Worm (Caenorhabditis elegans) whole organism, L1 larva: ENCODE measurements around the gene hyl-2.

Source experiments
- C34B4.2 ChIP-seq: sonication (generic microtip); optimal IDR thresholded peaks from 2 replicates; lab custom pipeline; 2017; ENCODE audit warnings: mild to moderate bottlenecking, missing genetic modification characterization, missing compliant biosample characterization
- aha-1 ChIP-seq: fragments of 150-350 bp; optimal IDR thresholded peaks from 2 replicates; lab custom pipeline; 2014; ENCODE audit warnings: missing biosample characterization, missing genetic modification characterization
- ama-1 ChIP-seq: fragments of 150-350 bp; optimal IDR thresholded peaks from 2 replicates; lab custom pipeline; 2014
- ceh-8 ChIP-seq: fragments of 200-800 bp; sonication (Bioruptor generic); optimal IDR thresholded peaks from 2 replicates; lab custom pipeline; 2018; ENCODE audit warnings: mild to moderate bottlenecking, missing genetic modification characterization, moderate library complexity, missing compliant biosample characterization
- ceh-88 ChIP-seq: fragments of 200-800 bp; sonication (Bioruptor generic); IDR thresholded peaks from 2 replicates; pipeline ENCODE4 v1.3.6; 2022; ENCODE audit warnings: missing genetic modification characterization, missing compliant biosample characterization
- ceh-90 ChIP-seq: sonication (generic microtip); optimal IDR thresholded peaks from 2 replicates; lab custom pipeline; 2016; ENCODE audit warnings: missing genetic modification characterization, missing compliant biosample characterization
- ces-1 ChIP-seq: fragments of 150-350 bp; optimal IDR thresholded peaks from 2 replicates; lab custom pipeline; 2014; ENCODE audit warnings: missing biosample characterization, missing genetic modification reagents, missing genetic modification characterization
- dpl-1 ChIP-seq, 3 experiments: fragments of 150-350 bp in 2 of 3; sonication (generic microtip) in 1 of 3; optimal IDR thresholded peaks; 2 replicates each; lab custom pipeline; 2014 to 2017; ENCODE audit warnings: missing biosample characterization in 3 of 3, missing genetic modification characterization in 3 of 3, missing genetic modification reagents in 3 of 3
- efl-1 ChIP-seq, 4 experiments: fragments of 150-350 bp; optimal IDR thresholded peaks in 3 of 4; peaks in 1 of 4; 1 replicate in 1 of 4; 2 replicates in 3 of 4; lab custom pipeline; 2014; ENCODE audit warnings: missing biosample characterization in 2 of 4, missing genetic modification characterization in 2 of 4, missing genetic modification reagents in 2 of 4
- efl-3 ChIP-seq: fragments of 200-800 bp; sonication (Bioruptor generic); optimal IDR thresholded peaks from 2 replicates; lab custom pipeline; 2018; ENCODE audit warnings: mild to moderate bottlenecking, missing genetic modification characterization, missing compliant biosample characterization
- elt-3 ChIP-seq, 6 experiments: fragments of 150-350 bp in 1 of 6; sonication (generic microtip); optimal IDR thresholded peaks; 2 replicates each; lab custom pipeline; 2017 to 2018; ENCODE audit warnings: missing biosample characterization in 6 of 6, missing genetic modification characterization in 6 of 6, inconsistent platforms in 1 of 6
- fkh-10 ChIP-seq: sonication (generic microtip); optimal IDR thresholded peaks from 2 replicates; lab custom pipeline; 2017; ENCODE audit warnings: missing biosample characterization, missing genetic modification reagents, missing genetic modification characterization
- fkh-4 ChIP-seq: sonication (generic microtip); optimal IDR thresholded peaks from 2 replicates; lab custom pipeline; 2016; ENCODE audit warnings: missing compliant biosample characterization, missing genetic modification characterization, borderline replicate concordance
- fkh-8 ChIP-seq: sonication (generic microtip); optimal IDR thresholded peaks from 2 replicates; lab custom pipeline; 2016; ENCODE audit warnings: mild to moderate bottlenecking, missing genetic modification characterization, missing compliant biosample characterization
- irx-1 ChIP-seq: sonication (generic microtip); optimal IDR thresholded peaks from 2 replicates; lab custom pipeline; 2016; ENCODE audit warnings: missing genetic modification characterization, missing compliant biosample characterization
- lin-13 ChIP-seq: fragments of 150-350 bp; optimal IDR thresholded peaks from 2 replicates; lab custom pipeline; 2014; ENCODE audit warnings: missing biosample characterization, missing genetic modification reagents, missing genetic modification characterization
- lin-14 ChIP-seq: fragments of 200-800 bp; sonication (Bioruptor generic); optimal IDR thresholded peaks from 2 replicates; lab custom pipeline; 2018; ENCODE audit warnings: mild to moderate bottlenecking, missing genetic modification characterization, moderate library complexity, missing compliant biosample characterization
- lin-15B ChIP-seq: fragments of 150-350 bp; sonication (generic microtip); optimal IDR thresholded peaks from 3 replicates; lab custom pipeline; 2014; ENCODE audit warnings: missing biosample characterization, missing genetic modification characterization
- lsy-2 ChIP-seq, 2 experiments: fragments of 150-350 bp; optimal IDR thresholded peaks; 2 replicates each; lab custom pipeline; 2014; ENCODE audit warnings: missing biosample characterization in 2 of 2, missing genetic modification characterization in 2 of 2
- mdl-1 ChIP-seq, 2 experiments: fragments of 150-350 bp; optimal IDR thresholded peaks; 2 replicates each; lab custom pipeline; 2014 to 2017; ENCODE audit warnings: missing biosample characterization in 2 of 2, missing genetic modification characterization in 2 of 2, inconsistent platforms in 1 of 2
- mef-2 ChIP-seq: fragments of 150-350 bp; optimal IDR thresholded peaks from 2 replicates; lab custom pipeline; 2014; ENCODE audit warnings: missing biosample characterization, missing genetic modification characterization
- mep-1 ChIP-seq: fragments of 150-350 bp; optimal IDR thresholded peaks from 2 replicates; lab custom pipeline; 2014; ENCODE audit warnings: missing biosample characterization, missing genetic modification characterization
- nhr-12 ChIP-seq: sonication (generic microtip); optimal IDR thresholded peaks from 2 replicates; lab custom pipeline; 2017; ENCODE audit warnings: missing biosample characterization, missing genetic modification characterization
- nhr-20 ChIP-seq: sonication (generic microtip); optimal IDR thresholded peaks from 2 replicates; lab custom pipeline; 2016; ENCODE audit warnings: mild to moderate bottlenecking, missing genetic modification characterization, missing compliant biosample characterization
- nhr-237 ChIP-seq: fragments of 150-350 bp; optimal IDR thresholded peaks from 2 replicates; lab custom pipeline; 2014; ENCODE audit warnings: missing biosample characterization, missing genetic modification characterization
- nhr-28 ChIP-seq: fragments of 150-350 bp; optimal IDR thresholded peaks from 2 replicates; lab custom pipeline; 2014; ENCODE audit warnings: missing biosample characterization, missing genetic modification characterization
- nhr-47 ChIP-seq: sonication (generic microtip); optimal IDR thresholded peaks from 2 replicates; lab custom pipeline; 2016; ENCODE audit warnings: mild to moderate bottlenecking, missing genetic modification characterization, moderate library complexity, missing compliant biosample characterization
- nhr-84 ChIP-seq: sonication (generic microtip); optimal IDR thresholded peaks from 2 replicates; lab custom pipeline; 2017; ENCODE audit warnings: missing biosample characterization, missing genetic modification characterization
- nhr-85 ChIP-seq: sonication (generic microtip); peaks from one replicate; lab custom pipeline; 2016; ENCODE audit warnings: missing genetic modification characterization, inconsistent platforms, missing compliant biosample characterization
- skn-1 ChIP-seq: fragments of 150-350 bp; optimal IDR thresholded peaks from 2 replicates; lab custom pipeline; 2014; ENCODE audit warnings: missing biosample characterization, missing genetic modification characterization
- snu-23 ChIP-seq: sonication (generic microtip); optimal IDR thresholded peaks from 2 replicates; lab custom pipeline; 2016; ENCODE audit warnings: missing genetic modification characterization, missing compliant biosample characterization
- sox-4 ChIP-seq: sonication (generic microtip); optimal IDR thresholded peaks from 2 replicates; lab custom pipeline; 2016; ENCODE audit warnings: missing genetic modification characterization, missing compliant biosample characterization
- sptf-1 ChIP-seq: fragments of 150-350 bp; optimal IDR thresholded peaks from 2 replicates; lab custom pipeline; 2014; ENCODE audit warnings: missing biosample characterization, missing genetic modification characterization
- swsn-7 ChIP-seq: sonication (generic microtip); optimal IDR thresholded peaks from 2 replicates; lab custom pipeline; 2016; ENCODE audit warnings: missing genetic modification characterization, missing compliant biosample characterization
- tlp-1 ChIP-seq: fragments of 150-350 bp; optimal IDR thresholded peaks from 2 replicates; lab custom pipeline; 2014; ENCODE audit warnings: missing biosample characterization, missing genetic modification characterization
- unc-130 ChIP-seq: fragments of 150-350 bp; optimal IDR thresholded peaks from 2 replicates; lab custom pipeline; 2017; ENCODE audit warnings: missing biosample characterization, missing genetic modification characterization, inconsistent platforms
- unc-62 ChIP-seq: fragments of 150-350 bp; optimal IDR thresholded peaks from 2 replicates; lab custom pipeline; 2014; ENCODE audit warnings: missing biosample characterization, missing genetic modification reagents, missing genetic modification characterization
- unc-98 ChIP-seq: fragments of 200-800 bp; sonication (Bioruptor generic); IDR thresholded peaks from 2 replicates; pipeline ENCODE4 v1.3.6; 2022; ENCODE audit warnings: missing genetic modification characterization, missing compliant biosample characterization
- xbp-1 ChIP-seq: sonication (generic microtip); optimal IDR thresholded peaks from 2 replicates; lab custom pipeline; 2016; ENCODE audit warnings: missing genetic modification characterization, missing compliant biosample characterization
- zip-4 ChIP-seq: fragments of 200-800 bp; sonication (Bioruptor generic); optimal IDR thresholded peaks from 2 replicates; lab custom pipeline; 2018; ENCODE audit warnings: mild to moderate bottlenecking, missing genetic modification characterization, moderate library complexity, missing compliant biosample characterization
- ztf-11 ChIP-seq, 2 experiments: sonication (generic microtip); optimal IDR thresholded peaks; 2 replicates each; lab custom pipeline; 2016 to 2017; ENCODE audit warnings: missing genetic modification characterization in 2 of 2, missing biosample characterization in 1 of 2, missing compliant biosample characterization in 1 of 2

Gene hyl-2

ce11 chrX:4727388-4727787 lies 28.1 kb upstream of the hyl-2 start, which contains the start of gene acc-3:
acc-3 (minus strand) TSS chrX:4727488.
- no peak for TF ChIP-seq ceh-90
- no peak for TF ChIP-seq xbp-1 (tag; lab: Kevin White, UChicago)
- TF ChIP-seq irx-1 = no peak
- TF ChIP-seq sptf-1 (tag; lab: Kevin White, UChicago) = no peak
- TF ChIP-seq elt-3 (tag; optimal IDR thresholded peaks at IDR 0.05; lab: Kevin White, UChicago) = no peak
- no peak for TF ChIP-seq mdl-1 (tag; optimal IDR thresholded peaks at IDR 0.05; lab: Kevin White, UChicago)

- TF ChIP-seq fkh-8 (tag; lab: Kevin White, UChicago) (peak; percentile 54), lin-13 (GFP tag; lab: Kevin White, UChicago) (no peak), unc-130 (tag; lab: Kevin White, UChicago) (no peak), nhr-47 (tag; lab: Kevin White, UChicago) (peak; percentile 19), nhr-85 (tag; lab: Kevin White, UChicago) (no peak), lsy-2 (tag; optimal IDR thresholded peaks at IDR 0.05; lab: Kevin White, UChicago) (peak in 1 of 2 experiments; percentile 4), nhr-84 (tag; lab: Kevin White, UChicago) (no peak), efl-1 (optimal IDR thresholded peaks at IDR 0.05; lab: Kevin White, UChicago) (no peak), efl-1 (GFP tag; optimal IDR thresholded peaks at IDR 0.05 in 1 of 2; lab: Kevin White, UChicago) (no peak), dpl-1 (GFP tag; optimal IDR thresholded peaks at IDR 0.05; lab: Kevin White, UChicago) (no peak), tlp-1 (tag; lab: Kevin White, UChicago) (no peak), efl-3 (GFP tag; lab: Kevin White, UChicago) (no peak), nhr-237 (tag; lab: Kevin White, UChicago) (no peak), ceh-8 (GFP tag; lab: Kevin White, UChicago) (no peak), zip-4 (GFP tag; lab: Kevin White, UChicago) (no peak), lin-14 (GFP tag; lab: Kevin White, UChicago) (peak; percentile 66), ceh-88 (no peak), mef-2 (tag; lab: Kevin White, UChicago) (no peak), nhr-20 (tag; lab: Kevin White, UChicago) (no peak), nhr-12 (tag; lab: Kevin White, UChicago) (no peak), C34B4.2 (no peak)
Measured at ce11 chrX:4720603-4721529, 21.6 kb upstream of the hyl-2 start, which contains the start of gene F55D10.4. F55D10.4 (minus strand) TSS chrX:4720653.

ce11 chrX:4718114-4718513 lies 18.9 kb upstream of the hyl-2 start:
- TF ChIP-seq fkh-10 (GFP tag; lab: Kevin White, UChicago) = peak; percentile 50
- TF ChIP-seq lin-14 (GFP tag; lab: Kevin White, UChicago) = peak; percentile 52
- no peak for TF ChIP-seq ztf-11 (tag; optimal IDR thresholded peaks at IDR 0.05; lab: Kevin White, UChicago)

- no peak for TF ChIP-seq nhr-28 (tag; lab: Kevin White, UChicago)
Measured at ce11 chrX:4715107-4715506, 15.8 kb upstream of the hyl-2 start, which contains the start of gene rpl-25.1. rpl-25.1 (plus strand) TSS chrX:4715178.

DNA sequence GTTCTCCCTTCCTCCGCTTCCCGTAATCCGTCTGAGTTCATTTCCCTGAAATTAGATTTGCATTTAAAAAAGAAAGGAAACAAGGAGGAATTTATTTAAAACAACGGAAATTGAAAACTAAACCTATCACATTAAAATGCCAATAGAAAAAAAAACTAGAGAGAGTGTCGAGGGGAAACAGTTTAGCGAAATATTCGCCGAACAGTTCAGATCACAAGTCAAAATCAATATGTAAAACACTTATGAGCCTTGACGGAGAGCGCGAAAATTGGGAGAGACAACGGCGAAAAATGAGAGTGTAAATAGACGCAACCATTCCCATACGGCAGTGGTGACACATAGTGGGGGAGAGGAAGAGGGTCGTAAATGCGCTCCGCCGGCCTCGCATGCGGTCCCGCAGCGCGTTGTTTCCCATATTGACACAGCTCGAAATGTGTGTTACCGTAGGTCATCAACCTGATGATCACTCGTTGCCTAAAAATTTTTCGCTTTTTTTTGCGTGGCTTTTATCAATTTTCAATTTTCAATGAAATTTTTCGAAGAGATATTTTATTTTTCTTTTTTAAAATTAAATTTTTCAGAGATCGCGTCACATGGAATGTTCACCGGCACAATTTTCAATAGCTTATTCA lies 12.6 kb upstream of the hyl-2 start, which contains the start of the genes dnj-14 and glit-1:
dnj-14 (minus strand) TSS at position 51 of the 632 bp plus-strand sequence.
glit-1 (plus strand) TSS at position 582 of the 632 bp plus-strand sequence.
- TF ChIP-seq mep-1 (tag; lab: Kevin White, UChicago) = peak; percentile 91
- no peak for TF ChIP-seq unc-62
- TF ChIP-seq irx-1 = peak; percentile 66
- no peak for TF ChIP-seq C34B4.2
- no peak for TF ChIP-seq nhr-12 (tag; lab: Kevin White, UChicago)
- TF ChIP-seq skn-1 (tag; lab: Kevin White, UChicago) = peak; percentile 93
- TF ChIP-seq aha-1 (tag; lab: Kevin White, UChicago) = peak; percentile 19
- TF ChIP-seq zip-4 (GFP tag; lab: Kevin White, UChicago) = peak; percentile 21
- no peak for TF ChIP-seq ces-1
- peak; percentile 92 for TF ChIP-seq lin-15B (tag; lab: Kevin White, UChicago)
- TF ChIP-seq snu-23 (GFP tag; lab: Kevin White, UChicago) = peak; percentile 95
- peak; percentile 39 for TF ChIP-seq nhr-237 (tag; lab: Kevin White, UChicago)
- peak; percentile 89 for TF ChIP-seq swsn-7 (tag; lab: Kevin White, UChicago)
- no peak for TF ChIP-seq sox-4 (tag; lab: Kevin White, UChicago)
- TF ChIP-seq fkh-8 (tag; lab: Kevin White, UChicago) = peak; percentile 88
- no peak; the same call in 1 of the 2 replicates for TF ChIP-seq unc-98
- TF ChIP-seq nhr-85 (tag; lab: Kevin White, UChicago) = peak; percentile 93
- no peak for TF ChIP-seq ama-1 (lab: Kevin White, UChicago)
- no peak for TF ChIP-seq fkh-4 (tag; lab: Kevin White, UChicago)
